Worm (Caenorhabditis elegans) whole organism, L3 larva: ENCODE results near the gene R52.4.
"Not testable (repeated sequence)": the region's sequence is repeated elsewhere in the genome, so short reads cannot be mapped to it uniquely, and the experiment has no call there.

Source experiments
- R02D3.7 ChIP-seq: fragments of 150-350 bp; optimal IDR thresholded peaks from 2 replicates; lab custom pipeline; 2014; ENCODE audit warnings: missing biosample characterization, missing genetic modification characterization
- ZK546.5 ChIP-seq: sonication (generic microtip); optimal IDR thresholded peaks from 2 replicates; lab custom pipeline; 2017; ENCODE audit warnings: missing biosample characterization, missing genetic modification characterization
- ceh-16 ChIP-seq: sonication (generic microtip); optimal IDR thresholded peaks from 2 replicates; lab custom pipeline; 2017; ENCODE audit warnings: missing biosample characterization, missing genetic modification characterization
- ceh-28 ChIP-seq: fragments of 150-350 bp; optimal IDR thresholded peaks from 2 replicates; lab custom pipeline; 2014; ENCODE audit warnings: missing biosample characterization, missing genetic modification reagents, missing genetic modification characterization
- egl-27 ChIP-seq: sonication (generic microtip); optimal IDR thresholded peaks from 4 replicates; lab custom pipeline; 2017; ENCODE audit warnings: missing biosample characterization, missing genetic modification reagents, missing genetic modification characterization
- egl-5 ChIP-seq: fragments of 150-350 bp; optimal IDR thresholded peaks from 2 replicates; lab custom pipeline; 2017; ENCODE audit warnings: missing biosample characterization, missing genetic modification reagents, missing genetic modification characterization, inconsistent platforms
- elt-1 ChIP-seq: fragments of 150-350 bp; optimal IDR thresholded peaks from 2 replicates; lab custom pipeline; 2014; ENCODE audit warnings: missing biosample characterization, missing genetic modification characterization
- elt-2 ChIP-seq: sonication (generic microtip); optimal IDR thresholded peaks from 2 replicates; lab custom pipeline; 2016; ENCODE audit warnings: missing genetic modification reagents, mild to moderate bottlenecking, missing genetic modification characterization, missing compliant biosample characterization
- elt-3 ChIP-seq, 3 experiments: fragments of 150-350 bp in 1 of 3; sonication (generic microtip) in 2 of 3; optimal IDR thresholded peaks; 2 replicates in 2 of 3; 4 replicates in 1 of 3; lab custom pipeline; 2014 to 2017; ENCODE audit warnings: missing biosample characterization in 3 of 3, missing genetic modification characterization in 3 of 3
- eor-1 ChIP-seq, 2 experiments: fragments of 150-350 bp; optimal IDR thresholded peaks; 2 replicates each; lab custom pipeline; 2014 to 2018; ENCODE audit warnings: missing biosample characterization in 2 of 2, missing genetic modification characterization in 2 of 2
- fos-1 ChIP-seq: fragments of 150-350 bp; optimal IDR thresholded peaks from 2 replicates; lab custom pipeline; 2014; ENCODE audit warnings: missing biosample characterization, missing genetic modification characterization
- hmg-11 ChIP-seq: sonication (generic microtip); optimal IDR thresholded peaks from 2 replicates; lab custom pipeline; 2016; ENCODE audit warnings: missing genetic modification characterization, missing compliant biosample characterization
- jun-1 ChIP-seq: fragments of 150-350 bp; optimal IDR thresholded peaks from 2 replicates; lab custom pipeline; 2014; ENCODE audit warnings: missing biosample characterization, missing genetic modification reagents, missing genetic modification characterization
- lin-15B ChIP-seq: fragments of 150-350 bp; optimal IDR thresholded peaks from 2 replicates; lab custom pipeline; 2014; ENCODE audit warnings: missing biosample characterization, missing genetic modification characterization
- lin-39 ChIP-seq: fragments of 150-350 bp; optimal IDR thresholded peaks from 2 replicates; lab custom pipeline; 2018; ENCODE audit warnings: missing biosample characterization, missing genetic modification reagents, missing genetic modification characterization
- lsy-12 ChIP-seq: sonication (generic microtip); optimal IDR thresholded peaks from 2 replicates; lab custom pipeline; 2016; ENCODE audit warnings: mild to moderate bottlenecking, missing genetic modification characterization, missing compliant biosample characterization
- mdl-1 ChIP-seq: fragments of 150-350 bp; optimal IDR thresholded peaks from 2 replicates; lab custom pipeline; 2014; ENCODE audit warnings: missing biosample characterization, missing genetic modification characterization
- mml-1 ChIP-seq: fragments of 150-350 bp; sonication (generic microtip); optimal IDR thresholded peaks from 3 replicates; lab custom pipeline; 2014; ENCODE audit warnings: missing biosample characterization, missing genetic modification characterization
- nfya-1 ChIP-seq: sonication (generic microtip); optimal IDR thresholded peaks from 2 replicates; lab custom pipeline; 2017; ENCODE audit warnings: missing genetic modification characterization, mild to moderate bottlenecking, missing compliant biosample characterization, antibody characterized with exemption, moderate library complexity; ENCODE audit not compliant: insufficient read depth
- nhr-11 ChIP-seq: fragments of 150-350 bp; optimal IDR thresholded peaks from 2 replicates; lab custom pipeline; 2014; ENCODE audit warnings: missing biosample characterization, missing genetic modification characterization
- nhr-23 ChIP-seq: fragments of 150-350 bp; optimal IDR thresholded peaks from 2 replicates; lab custom pipeline; 2014; ENCODE audit warnings: missing biosample characterization, missing genetic modification reagents, missing genetic modification characterization
- nhr-25 ChIP-seq: sonication (generic microtip); optimal IDR thresholded peaks from 2 replicates; lab custom pipeline; 2017; ENCODE audit warnings: missing biosample characterization, missing genetic modification characterization
- nhr-43 ChIP-seq: sonication (generic microtip); optimal IDR thresholded peaks from 2 replicates; lab custom pipeline; 2016; ENCODE audit warnings: mild to moderate bottlenecking, missing genetic modification characterization, missing compliant biosample characterization; ENCODE audit not compliant: poor library complexity, severe bottlenecking
- nhr-67 ChIP-seq: fragments of 150-350 bp; optimal IDR thresholded peaks from 2 replicates; lab custom pipeline; 2014; ENCODE audit warnings: missing biosample characterization, missing genetic modification characterization
- pqm-1 ChIP-seq: fragments of 150-350 bp; optimal IDR thresholded peaks from 2 replicates; lab custom pipeline; 2017; ENCODE audit warnings: missing biosample characterization, missing genetic modification characterization, inconsistent platforms
- sea-2 ChIP-seq: fragments of 150-350 bp; sonication (generic microtip); optimal IDR thresholded peaks from 4 replicates; lab custom pipeline; 2014; ENCODE audit warnings: missing biosample characterization, missing genetic modification reagents, missing genetic modification characterization
- snpc-4 ChIP-seq: fragments of 150-350 bp; optimal IDR thresholded peaks from 2 replicates; lab custom pipeline; 2014; ENCODE audit warnings: missing biosample characterization, missing genetic modification characterization
- zag-1 ChIP-seq: fragments of 150-350 bp; optimal IDR thresholded peaks from 2 replicates; lab custom pipeline; 2014; ENCODE audit warnings: missing biosample characterization, missing genetic modification characterization
- ztf-4 ChIP-seq: fragments of 150-350 bp; optimal IDR thresholded peaks from 2 replicates; lab custom pipeline; 2014; ENCODE audit warnings: missing biosample characterization, missing genetic modification characterization

The R52.4 gene

DNA sequence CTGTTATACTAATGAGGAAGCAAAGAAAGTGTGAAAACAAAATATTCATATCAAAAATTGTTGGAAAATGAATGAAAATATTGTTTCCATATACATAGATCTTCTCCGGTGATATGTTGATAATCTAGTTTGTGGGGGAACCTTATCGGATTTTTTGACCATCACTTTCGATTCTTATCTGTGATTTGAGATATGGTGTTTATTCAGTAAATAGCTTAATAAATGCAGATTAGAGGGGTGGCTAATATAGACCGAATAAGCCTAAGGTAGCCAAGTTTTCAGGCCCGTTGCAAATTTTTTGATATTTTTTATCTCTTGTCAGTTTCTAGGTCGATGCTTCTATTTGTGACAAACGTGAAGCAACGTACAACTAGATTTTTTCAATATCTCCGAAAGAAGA is 36.8 kb downstream of the R52.4 start, which contains the start of gene F07E5.7:
TSS of gene F07E5.7 (minus strand) at position 101 of the 400 bp plus-strand sequence.
- no peak for TF ChIP-seq ZK546.5 (tag; lab: Kevin White, UChicago)
- TF ChIP-seq nhr-67: no peak
- no peak for TF ChIP-seq lin-15B (tag; lab: Kevin White, UChicago)
- TF ChIP-seq ceh-28 (tag; lab: Kevin White, UChicago): no peak
- TF ChIP-seq mml-1 (tag; lab: Kevin White, UChicago): no peak
- no peak for TF ChIP-seq elt-2 (tag; lab: Kevin White, UChicago)

DNA sequence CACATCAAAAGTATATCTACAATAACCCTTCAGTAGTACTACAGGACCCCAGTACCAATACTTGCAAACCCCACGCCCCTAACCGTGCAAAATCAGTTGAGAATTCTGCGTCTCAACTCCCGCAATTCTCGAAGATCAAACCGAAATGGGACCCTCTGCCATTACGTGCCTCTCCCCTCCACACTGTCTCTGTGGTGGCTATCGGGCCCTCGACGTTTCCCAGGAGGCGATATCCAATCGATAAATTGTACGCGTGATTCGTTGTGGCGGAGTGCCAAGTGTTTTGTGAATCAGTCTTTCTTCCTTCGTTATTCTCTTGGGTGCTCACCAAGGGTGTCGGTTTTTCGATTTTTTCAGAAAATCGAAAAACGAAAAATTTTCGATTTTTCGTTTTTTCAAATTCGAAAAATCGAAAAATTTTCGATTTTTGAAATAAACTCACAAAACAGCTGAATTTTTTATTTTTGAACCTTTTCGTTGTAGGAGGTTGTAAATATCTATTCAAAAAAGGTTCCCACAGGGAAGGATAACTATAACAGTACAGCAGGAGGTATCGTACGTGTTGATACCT is 40.7 kb downstream of the R52.4 start, which contains the start of gene F07E5.12:
TSS of gene F07E5.12 (plus strand) at position 521 of the 571 bp plus-strand sequence.
- TF ChIP-seq jun-1; R02D3.7 (tag; lab: Kevin White, UChicago); sea-2: not testable (repeated sequence)

DNA sequence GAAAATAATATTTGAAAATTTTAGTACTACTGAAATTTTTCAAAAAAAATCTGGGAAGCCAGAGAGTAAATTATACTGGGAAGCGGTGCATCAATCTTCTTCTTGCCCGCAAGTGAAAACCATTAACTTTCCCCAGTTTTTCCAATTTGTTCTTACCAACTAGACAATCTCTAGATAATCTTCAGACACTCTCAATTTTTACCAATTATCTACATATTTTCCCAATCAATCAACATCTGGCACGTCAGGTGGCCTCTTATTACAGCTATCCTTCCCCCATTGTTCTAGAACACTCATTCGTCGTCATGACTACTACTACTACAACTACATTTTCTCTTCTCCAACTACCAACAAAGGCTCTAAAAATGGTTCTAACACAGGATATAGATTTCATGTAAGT is 43.7 kb downstream of the R52.4 start, which contains the start of gene fbxb-6:
TSS of gene fbxb-6 (plus strand) at position 301 of the 400 bp plus-strand sequence.
- TF ChIP-seq nhr-11 (tag; lab: Kevin White, UChicago): no peak
- no peak for TF ChIP-seq zag-1
- TF ChIP-seq R02D3.7 (tag; lab: Kevin White, UChicago): no peak
- TF ChIP-seq egl-27 (tag; lab: Kevin White, UChicago): no peak
- TF ChIP-seq egl-5: no peak
- TF ChIP-seq, all 47 proteins: peak for 0

DNA sequence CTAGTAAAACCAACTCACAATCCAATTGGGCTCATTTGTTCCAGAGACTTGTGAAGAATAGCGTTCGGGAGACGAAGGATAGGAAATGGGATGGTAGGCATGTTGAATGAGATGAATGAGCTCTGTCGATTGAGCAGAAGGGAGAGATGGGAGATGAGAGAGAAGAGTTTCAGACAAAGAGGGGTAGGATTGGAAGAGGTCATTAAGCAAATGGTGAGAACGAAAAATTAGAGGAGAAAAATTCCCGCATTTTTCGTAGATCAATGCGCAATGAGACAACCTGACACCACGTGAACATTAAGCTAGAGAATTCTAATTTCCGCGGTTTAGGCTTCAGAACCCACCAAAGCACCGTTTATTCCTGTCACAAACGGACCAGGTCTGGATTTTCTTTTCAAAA is 44.2 kb downstream of the R52.4 start, which contains the start of gene F07E5.13:
TSS of gene F07E5.13 (minus strand) at position 101 of the 400 bp plus-strand sequence.
- no peak for TF ChIP-seq elt-3 (tag; optimal IDR thresholded peaks at IDR 0.05; lab: Kevin White, UChicago)
- no peak for TF ChIP-seq elt-1 (tag; lab: Kevin White, UChicago)
- TF ChIP-seq nhr-67: no peak
- no peak for TF ChIP-seq egl-27 (tag; lab: Kevin White, UChicago)
- no peak for TF ChIP-seq mml-1 (tag; lab: Kevin White, UChicago)
- TF ChIP-seq mdl-1 (tag; lab: Kevin White, UChicago): no peak
- no peak for TF ChIP-seq eor-1 (tag; optimal IDR thresholded peaks at IDR 0.05; lab: Kevin White, UChicago)
- TF ChIP-seq snpc-4 (tag; lab: Kevin White, UChicago): no peak
- no peak for TF ChIP-seq nhr-11 (tag; lab: Kevin White, UChicago)
- no peak for TF ChIP-seq pqm-1 (tag; lab: Kevin White, UChicago)
- TF ChIP-seq hmg-11: no peak

- TF ChIP-seq elt-1 (tag; lab: Kevin White, UChicago) (peak; percentile 31), zag-1 (no peak), jun-1 (no peak), snpc-4 (tag; lab: Kevin White, UChicago) (peak; percentile 46), ceh-16 (tag; lab: Kevin White, UChicago) (no peak), nhr-43 (tag; lab: Kevin White, UChicago) (no peak), ztf-4 (tag; lab: Kevin White, UChicago) (no peak), nfya-1 (tag; lab: Kevin White, UChicago) (peak; percentile 79), R02D3.7 (tag; lab: Kevin White, UChicago) (peak; percentile 44), sea-2 (no peak), lin-15B (tag; lab: Kevin White, UChicago) (peak; percentile 40), elt-2 (tag; lab: Kevin White, UChicago) (peak; percentile 20), lsy-12 (tag; lab: Kevin White, UChicago) (peak; percentile 16), eor-1 (tag; optimal IDR thresholded peaks at IDR 0.05; lab: Kevin White, UChicago) (no peak), fos-1 (tag; lab: Kevin White, UChicago) (no peak), nhr-23 (tag; lab: Kevin White, UChicago) (peak; percentile 41), nhr-25 (tag; lab: Kevin White, UChicago) (peak; percentile 9), lin-39 (tag; lab: Kevin White, UChicago) (peak; percentile 10)
Observed at ce11 chrII:2058985-2059384, 49.2 kb downstream of the R52.4 start, which contains the start of gene F07E5.5. TSS of gene F07E5.5 (minus strand) at chrII:2059070.
